Worm (Caenorhabditis elegans) whole organism, young adult: ENCODE results near the gene nsun-5.

Experiments
- F22D6.2 ChIP-seq: sonication (generic microtip); optimal IDR thresholded peaks from 2 replicates; lab custom pipeline; 2016; ENCODE audit warnings: mild to moderate bottlenecking, missing genetic modification characterization, missing compliant biosample characterization
- F37B4.10 ChIP-seq: fragments of 200-800 bp; sonication (Bioruptor generic); IDR thresholded peaks from 2 replicates; pipeline ENCODE4 v1.3.6; 2022; ENCODE audit warnings: missing genetic modification characterization, missing compliant biosample characterization
- F39B2.1 ChIP-seq: fragments of 200-800 bp; sonication (Bioruptor generic); IDR thresholded peaks from 2 replicates; pipeline ENCODE4 v1.3.6; 2022; ENCODE audit warnings: missing genetic modification reagents, missing genetic modification characterization, missing compliant biosample characterization
- K11D2.4 ChIP-seq: fragments of 200-800 bp; sonication (Bioruptor generic); IDR thresholded peaks from 2 replicates; pipeline ENCODE4 v1.3.6; 2022; ENCODE audit warnings: missing genetic modification reagents, missing genetic modification characterization, missing compliant biosample characterization
- Y53G8AR.9 ChIP-seq: fragments of 200-800 bp; sonication (Bioruptor generic); conservative IDR thresholded peaks from 2 replicates; pipeline ENCODE4 v1.3.6; 2022; ENCODE audit warnings: missing genetic modification reagents, missing genetic modification characterization, missing compliant biosample characterization
- Y79H2A.3 ChIP-seq: fragments of 200-800 bp; sonication (Bioruptor generic); conservative IDR thresholded peaks from 2 replicates; pipeline ENCODE4 v1.3.6; 2022; ENCODE audit warnings: missing genetic modification reagents, missing genetic modification characterization, missing compliant biosample characterization
- ZK185.1 ChIP-seq: sonication (generic microtip); optimal IDR thresholded peaks from 2 replicates; lab custom pipeline; 2016; ENCODE audit warnings: mild to moderate bottlenecking, missing genetic modification characterization, missing compliant biosample characterization; ENCODE audit not compliant: poor library complexity, severe bottlenecking
- die-1 ChIP-seq: sonication (generic microtip); optimal IDR thresholded peaks from 2 replicates; lab custom pipeline; 2016; ENCODE audit warnings: missing genotype, mild to moderate bottlenecking, missing genetic modification characterization, missing compliant biosample characterization
- dox-1 ChIP-seq: fragments of 200-800 bp; sonication (Bioruptor generic); IDR thresholded peaks from 2 replicates; pipeline ENCODE4 v1.3.6; 2022; ENCODE audit warnings: missing genetic modification reagents, missing genetic modification characterization, missing compliant biosample characterization
- dpl-1 ChIP-seq: fragments of 150-350 bp; optimal IDR thresholded peaks from 2 replicates; lab custom pipeline; 2014; ENCODE audit warnings: missing biosample characterization, missing genetic modification reagents, missing genetic modification characterization
- egl-44 ChIP-seq: fragments of 200-800 bp; sonication (Bioruptor generic); IDR thresholded peaks from 2 replicates; pipeline ENCODE4 v1.3.6; 2022; ENCODE audit warnings: missing genetic modification reagents, missing genetic modification characterization, missing compliant biosample characterization
- ekl-4 ChIP-seq: fragments of 200-800 bp; sonication (Bioruptor generic); IDR thresholded peaks from 2 replicates; pipeline ENCODE4 v1.3.6; 2022; ENCODE audit warnings: missing genetic modification reagents, missing genetic modification characterization, missing compliant biosample characterization
- hrde-1 ChIP-seq: sonication (generic microtip); optimal IDR thresholded peaks from 2 replicates; lab custom pipeline; 2016; ENCODE audit warnings: missing genetic modification characterization, mild to moderate bottlenecking, missing compliant biosample characterization, moderate library complexity, missing genotype, missing genetic modification reagents, borderline replicate concordance
- hsf-1 ChIP-seq: fragments of 200-800 bp; sonication (Bioruptor generic); IDR thresholded peaks from 2 replicates; pipeline ENCODE4 v1.3.6; 2022; ENCODE audit warnings: missing genetic modification reagents, missing genetic modification characterization, missing compliant biosample characterization
- lag-1 ChIP-seq: fragments of 200-800 bp; sonication (Bioruptor generic); IDR thresholded peaks from 2 replicates; pipeline ENCODE4 v1.3.6; 2022; ENCODE audit warnings: missing genetic modification reagents, missing genetic modification characterization, missing compliant biosample characterization
- madf-3 ChIP-seq: fragments of 200-800 bp; sonication (Bioruptor generic); IDR thresholded peaks from 2 replicates; pipeline ENCODE4 v1.3.6; 2022; ENCODE audit warnings: missing genetic modification reagents, missing genetic modification characterization, missing compliant biosample characterization
- madf-6 ChIP-seq: fragments of 200-800 bp; sonication (Bioruptor generic); IDR thresholded peaks from 2 replicates; pipeline ENCODE4 v1.3.6; 2022; ENCODE audit warnings: missing genetic modification reagents, missing genetic modification characterization, missing compliant biosample characterization
- mel-28 ChIP-seq: sonication (generic microtip); optimal IDR thresholded peaks from 2 replicates; lab custom pipeline; 2016; ENCODE audit warnings: borderline replicate concordance, mild to moderate bottlenecking, missing genetic modification characterization, missing compliant biosample characterization
- mxl-1 ChIP-seq: sonication (generic microtip); optimal IDR thresholded peaks from 2 replicates; lab custom pipeline; 2016; ENCODE audit warnings: missing genetic modification characterization, missing compliant biosample characterization
- nfya-1 ChIP-seq: sonication (generic microtip); optimal IDR thresholded peaks from 2 replicates; lab custom pipeline; 2017; ENCODE audit warnings: antibody characterized with exemption, missing compliant biosample characterization, missing genetic modification characterization, borderline replicate concordance; ENCODE audit not compliant: insufficient read depth
- nhr-179 ChIP-seq: sonication (generic microtip); optimal IDR thresholded peaks from 2 replicates; lab custom pipeline; 2016; ENCODE audit warnings: mild to moderate bottlenecking, missing genetic modification characterization, missing compliant biosample characterization
- nhr-27 ChIP-seq: fragments of 200-800 bp; sonication (Bioruptor generic); optimal IDR thresholded peaks from 2 replicates; lab custom pipeline; 2018; ENCODE audit warnings: mild to moderate bottlenecking, missing genetic modification characterization, moderate library complexity, missing compliant biosample characterization
- nhr-80 ChIP-seq: sonication (generic microtip); optimal IDR thresholded peaks from 2 replicates; lab custom pipeline; 2016; ENCODE audit warnings: missing genetic modification characterization, missing compliant biosample characterization
- nhr-90 ChIP-seq: sonication (generic microtip); optimal IDR thresholded peaks from 2 replicates; lab custom pipeline; 2016; ENCODE audit warnings: missing genotype, mild to moderate bottlenecking, missing genetic modification characterization, missing compliant biosample characterization
- pha-4 ChIP-seq: fragments of 150-350 bp; sonication (generic microtip); optimal IDR thresholded peaks from 2 replicates; lab custom pipeline; 2014; ENCODE audit warnings: missing biosample characterization, missing genetic modification reagents, missing genetic modification characterization
- rcor-1 ChIP-seq: fragments of 200-800 bp; sonication (Bioruptor generic); IDR thresholded peaks from 2 replicates; pipeline ENCODE4 v1.3.6; 2022; ENCODE audit warnings: missing genetic modification reagents, missing genetic modification characterization, missing compliant biosample characterization
- sdz-38 ChIP-seq: sonication (generic microtip); optimal IDR thresholded peaks from 2 replicates; lab custom pipeline; 2016; ENCODE audit warnings: missing genotype, missing genetic modification characterization, missing compliant biosample characterization
- snpc-4 ChIP-seq, 5 experiments: fragments of 150-350 bp in 1 of 5; sonication (generic microtip) in 4 of 5; optimal IDR thresholded peaks; 2 replicates each; lab custom pipeline; 2014 to 2018; ENCODE audit warnings: missing genetic modification characterization in 5 of 5, missing biosample characterization in 3 of 5, antibody characterized with exemption in 2 of 5, mild to moderate bottlenecking in 2 of 5, missing compliant biosample characterization in 2 of 5, missing genotype in 2 of 5, moderate library complexity in 2 of 5, missing genetic modification reagents in 1 of 5
- tbp1 ChIP-seq: fragments of 200-800 bp; sonication (Bioruptor generic); optimal IDR thresholded peaks from 2 replicates; lab custom pipeline; 2018; ENCODE audit warnings: mild to moderate bottlenecking, missing genetic modification characterization, missing compliant biosample characterization
- tbx-9 ChIP-seq: sonication (generic microtip); optimal IDR thresholded peaks from 2 replicates; lab custom pipeline; 2016; ENCODE audit warnings: borderline replicate concordance, missing genetic modification characterization, inconsistent platforms, missing compliant biosample characterization
- tlf-1 ChIP-seq: fragments of 200-800 bp; sonication (Bioruptor generic); optimal IDR thresholded peaks from 2 replicates; lab custom pipeline; 2018; ENCODE audit warnings: mild to moderate bottlenecking, missing genetic modification characterization, missing compliant biosample characterization
- unc-130 ChIP-seq: sonication (generic microtip); optimal IDR thresholded peaks from 2 replicates; lab custom pipeline; 2016; ENCODE audit warnings: missing genetic modification reagents, missing genetic modification characterization, missing compliant biosample characterization
- xnd-1 ChIP-seq: sonication (generic microtip); optimal IDR thresholded peaks from 2 replicates; lab custom pipeline; 2016; ENCODE audit warnings: missing genotype, missing genetic modification reagents, missing genetic modification characterization, missing compliant biosample characterization
- zfh-2 ChIP-seq: fragments of 200-800 bp; sonication (Bioruptor generic); conservative IDR thresholded peaks from 2 replicates; pipeline ENCODE4 v1.3.6; 2022; ENCODE audit warnings: missing genetic modification reagents, missing genetic modification characterization, missing compliant biosample characterization
- ztf-18 ChIP-seq: sonication (generic microtip); optimal IDR thresholded peaks from 2 replicates; lab custom pipeline; 2016; ENCODE audit warnings: missing genotype, mild to moderate bottlenecking, missing genetic modification characterization, missing compliant biosample characterization
- ztf-26 ChIP-seq: sonication (generic microtip); optimal IDR thresholded peaks from 2 replicates; lab custom pipeline; 2017; ENCODE audit warnings: missing genetic modification characterization, missing compliant biosample characterization
- ztf-3 ChIP-seq: fragments of 200-800 bp; sonication (Bioruptor generic); optimal IDR thresholded peaks from 2 replicates; lab custom pipeline; 2018; ENCODE audit warnings: mild to moderate bottlenecking, missing genetic modification characterization, missing compliant biosample characterization

Gene nsun-5

ce11 chrII:14946545-14946944 is 22.9 kb upstream of the nsun-5 start:
- TF ChIP-seq zfh-2 (GFP tag; lab: Robert Waterston, UW) (0 out of 2 replicates have a peak, but pooled peaks have one; percentile 20), mel-28 (no peak)
- TF ChIP-seq, all 124 proteins: peak for 1

ce11 chrII:14952464-14953064 is 16.9 kb upstream of the nsun-5 start:
- TF ChIP-seq lag-1 (GFP tag; lab: Robert Waterston, UW), result no peak
- TF ChIP-seq egl-44 (GFP tag; lab: Robert Waterston, UW), result no peak
- no peak for TF ChIP-seq pha-4 (tag; lab: Kevin White, UChicago)
- no peak for TF ChIP-seq ekl-4 (GFP tag; lab: Robert Waterston, UW)
- TF ChIP-seq F22D6.2 (tag; lab: Kevin White, UChicago), result no peak
- TF ChIP-seq unc-130 (GFP tag; lab: Kevin White, UChicago), result no peak
- no peak for TF ChIP-seq nhr-90 (tag; lab: Kevin White, UChicago)
- TF ChIP-seq hrde-1 (tag; lab: Kevin White, UChicago), result no peak
- TF ChIP-seq F37B4.10 (GFP tag; lab: Robert Waterston, UW), result no peak
- no peak for TF ChIP-seq nhr-80 (tag; lab: Kevin White, UChicago)
- no peak for TF ChIP-seq ztf-3 (GFP tag; lab: Kevin White, UChicago)
- TF ChIP-seq mxl-1, result no peak
- no peak for TF ChIP-seq F39B2.1 (GFP tag; lab: Robert Waterston, UW)
- no peak for TF ChIP-seq sdz-38 (tag; lab: Kevin White, UChicago)
- no peak for TF ChIP-seq Y53G8AR.9 (GFP tag; lab: Robert Waterston, UW)
- TF ChIP-seq ztf-18, result no peak
- TF ChIP-seq rcor-1 (GFP tag; lab: Robert Waterston, UW), result no peak
- no peak for TF ChIP-seq madf-3 (GFP tag; lab: Robert Waterston, UW)
- no peak for TF ChIP-seq nhr-179 (tag; lab: Kevin White, UChicago)
- no peak for TF ChIP-seq ztf-26

- TF ChIP-seq snpc-4 (GFP tag; optimal IDR thresholded peaks at IDR 0.05; lab: Kevin White, UChicago) (no peak), snpc-4 (tag; optimal IDR thresholded peaks at IDR 0.05; lab: Kevin White, UChicago) (no peak), tbx-9 (tag; lab: Kevin White, UChicago) (no peak), tbp1 (GFP tag; lab: Kevin White, UChicago) (no peak), hsf-1 (GFP tag; lab: Robert Waterston, UW) (no peak), madf-6 (GFP tag; lab: Robert Waterston, UW) (no peak), ekl-4 (GFP tag; lab: Robert Waterston, UW) (no peak), tlf-1 (GFP tag; lab: Kevin White, UChicago) (no peak), dox-1 (GFP tag; lab: Robert Waterston, UW) (no peak), dpl-1 (no peak), K11D2.4 (GFP tag; lab: Robert Waterston, UW) (no peak), Y79H2A.3 (no peak), die-1 (no peak), ZK185.1 (no peak), nhr-27 (tag; lab: Kevin White, UChicago) (no peak), nfya-1 (no peak), xnd-1 (tag; lab: Kevin White, UChicago) (no peak)
Observed at ce11 chrII:14958113-14958512, 11.3 kb upstream of the nsun-5 start, which contains the start of gene Y53F4B.1. Gene Y53F4B.1 (minus strand): TSS chrII:14958213.
